Worm (Caenorhabditis elegans) whole organism, L1 larva: Measurements from ENCODE around the gene srw-101.

ENCODE experiments used
- C34B4.2 ChIP-seq: sonication (generic microtip); optimal IDR thresholded peaks from 2 replicates; lab custom pipeline; 2017; ENCODE audit warnings: mild to moderate bottlenecking, missing genetic modification characterization, missing compliant biosample characterization
- F16B12.6 ChIP-seq: fragments of 150-350 bp; optimal IDR thresholded peaks from 2 replicates; lab custom pipeline; 2014; ENCODE audit warnings: missing biosample characterization, missing genetic modification characterization
- Y116A8C.19 ChIP-seq: sonication (generic microtip); optimal IDR thresholded peaks from 2 replicates; lab custom pipeline; 2016; ENCODE audit warnings: missing compliant biosample characterization, missing genetic modification characterization, borderline replicate concordance
- alr-1 ChIP-seq: fragments of 200-800 bp; sonication (Bioruptor generic); optimal IDR thresholded peaks from 2 replicates; lab custom pipeline; 2018; ENCODE audit warnings: borderline replicate concordance, mild to moderate bottlenecking, missing genetic modification characterization, missing compliant biosample characterization
- aly-2 ChIP-seq: fragments of 150-350 bp; optimal IDR thresholded peaks from 2 replicates; lab custom pipeline; 2014; ENCODE audit warnings: missing biosample characterization, missing genetic modification characterization
- ceh-63 ChIP-seq: fragments of 200-800 bp; sonication (Bioruptor generic); optimal IDR thresholded peaks from 2 replicates; lab custom pipeline; 2018; ENCODE audit warnings: mild to moderate bottlenecking, missing genetic modification characterization, missing compliant biosample characterization
- ceh-90 ChIP-seq: sonication (generic microtip); optimal IDR thresholded peaks from 2 replicates; lab custom pipeline; 2016; ENCODE audit warnings: missing genetic modification characterization, missing compliant biosample characterization
- ces-1 ChIP-seq: fragments of 150-350 bp; optimal IDR thresholded peaks from 2 replicates; lab custom pipeline; 2014; ENCODE audit warnings: missing biosample characterization, missing genetic modification reagents, missing genetic modification characterization
- dpl-1 ChIP-seq, 3 experiments: fragments of 150-350 bp in 2 of 3; sonication (generic microtip) in 1 of 3; optimal IDR thresholded peaks; 2 replicates each; lab custom pipeline; 2014 to 2017; ENCODE audit warnings: missing biosample characterization in 3 of 3, missing genetic modification characterization in 3 of 3, missing genetic modification reagents in 3 of 3
- efl-1 ChIP-seq, 4 experiments: fragments of 150-350 bp; optimal IDR thresholded peaks in 3 of 4; peaks in 1 of 4; 1 replicate in 1 of 4; 2 replicates in 3 of 4; lab custom pipeline; 2014; ENCODE audit warnings: missing biosample characterization in 2 of 4, missing genetic modification characterization in 2 of 4, missing genetic modification reagents in 2 of 4
- egl-13 ChIP-seq: sonication (generic microtip); optimal IDR thresholded peaks from 2 replicates; lab custom pipeline; 2016; ENCODE audit warnings: missing genotype, missing genetic modification reagents, missing genetic modification characterization, missing compliant biosample characterization
- egl-27 ChIP-seq, 2 experiments: fragments of 150-350 bp in 1 of 2; sonication (generic microtip); optimal IDR thresholded peaks; 3 replicates each; lab custom pipeline; 2017 to 2018; ENCODE audit warnings: missing biosample characterization in 2 of 2, missing genetic modification characterization in 2 of 2, missing genetic modification reagents in 2 of 2
- elt-3 ChIP-seq, 6 experiments: fragments of 150-350 bp in 1 of 6; sonication (generic microtip); optimal IDR thresholded peaks; 2 replicates each; lab custom pipeline; 2017 to 2018; ENCODE audit warnings: missing biosample characterization in 6 of 6, missing genetic modification characterization in 6 of 6, inconsistent platforms in 1 of 6
- fkh-10 ChIP-seq: sonication (generic microtip); optimal IDR thresholded peaks from 2 replicates; lab custom pipeline; 2017; ENCODE audit warnings: missing biosample characterization, missing genetic modification reagents, missing genetic modification characterization
- fkh-8 ChIP-seq: sonication (generic microtip); optimal IDR thresholded peaks from 2 replicates; lab custom pipeline; 2016; ENCODE audit warnings: mild to moderate bottlenecking, missing genetic modification characterization, missing compliant biosample characterization
- fos-1 ChIP-seq: fragments of 150-350 bp; optimal IDR thresholded peaks from 2 replicates; lab custom pipeline; 2014; ENCODE audit warnings: missing biosample characterization, missing genetic modification characterization
- grh-1 ChIP-seq: fragments of 200-800 bp; sonication (Bioruptor generic); IDR thresholded peaks from 2 replicates; pipeline ENCODE4 v1.3.6; 2022; ENCODE audit warnings: missing genetic modification reagents, missing genetic modification characterization, missing compliant biosample characterization
- hlh-17 ChIP-seq: fragments of 200-800 bp; sonication (Bioruptor generic); optimal IDR thresholded peaks from 2 replicates; lab custom pipeline; 2018; ENCODE audit warnings: missing genetic modification characterization, mild to moderate bottlenecking, missing compliant biosample characterization, moderate library complexity, borderline replicate concordance
- hpl-2 ChIP-seq: fragments of 150-350 bp; optimal IDR thresholded peaks from 2 replicates; lab custom pipeline; 2014; ENCODE audit warnings: missing biosample characterization, missing genetic modification reagents, missing genetic modification characterization
- irx-1 ChIP-seq: sonication (generic microtip); optimal IDR thresholded peaks from 2 replicates; lab custom pipeline; 2016; ENCODE audit warnings: missing genetic modification characterization, missing compliant biosample characterization
- isw-1 ChIP-seq: fragments of 200-800 bp; sonication (Bioruptor generic); IDR thresholded peaks from 2 replicates; pipeline ENCODE4 v1.3.6; 2022; ENCODE audit warnings: missing genetic modification characterization, missing compliant biosample characterization
- jun-1 ChIP-seq: fragments of 150-350 bp; optimal IDR thresholded peaks from 2 replicates; lab custom pipeline; 2014; ENCODE audit warnings: missing biosample characterization, missing genetic modification reagents, missing genetic modification characterization
- lin-35 ChIP-seq, 2 experiments: fragments of 150-350 bp; optimal IDR thresholded peaks; 2 replicates each; lab custom pipeline; 2014; ENCODE audit warnings: missing biosample characterization in 2 of 2, missing genetic modification characterization in 2 of 2, missing genetic modification reagents in 2 of 2
- lin-39 ChIP-seq: fragments of 150-350 bp; optimal IDR thresholded peaks from 2 replicates; lab custom pipeline; 2014; ENCODE audit warnings: missing biosample characterization, missing genetic modification reagents, missing genetic modification characterization
- lir-3 ChIP-seq: sonication (generic microtip); optimal IDR thresholded peaks from 2 replicates; lab custom pipeline; 2016; ENCODE audit warnings: mild to moderate bottlenecking, missing genetic modification characterization, moderate library complexity, missing compliant biosample characterization; ENCODE audit not compliant: poor library complexity
- lsy-2 ChIP-seq, 2 experiments: fragments of 150-350 bp; optimal IDR thresholded peaks; 2 replicates each; lab custom pipeline; 2014; ENCODE audit warnings: missing biosample characterization in 2 of 2, missing genetic modification characterization in 2 of 2
- mab-9 ChIP-seq: fragments of 200-800 bp; sonication (Bioruptor generic); IDR thresholded peaks from 2 replicates; pipeline ENCODE4 v1.3.6; 2022; ENCODE audit warnings: missing genetic modification reagents, missing genetic modification characterization, missing compliant biosample characterization
- mdl-1 ChIP-seq, 2 experiments: fragments of 150-350 bp; optimal IDR thresholded peaks; 2 replicates each; lab custom pipeline; 2014 to 2017; ENCODE audit warnings: missing biosample characterization in 2 of 2, missing genetic modification characterization in 2 of 2, inconsistent platforms in 1 of 2
- mef-2 ChIP-seq: fragments of 150-350 bp; optimal IDR thresholded peaks from 2 replicates; lab custom pipeline; 2014; ENCODE audit warnings: missing biosample characterization, missing genetic modification characterization
- mep-1 ChIP-seq: fragments of 150-350 bp; optimal IDR thresholded peaks from 2 replicates; lab custom pipeline; 2014; ENCODE audit warnings: missing biosample characterization, missing genetic modification characterization
- nhr-11 ChIP-seq: fragments of 150-350 bp; optimal IDR thresholded peaks from 2 replicates; lab custom pipeline; 2014; ENCODE audit warnings: missing biosample characterization, missing genetic modification characterization
- nhr-12 ChIP-seq: sonication (generic microtip); optimal IDR thresholded peaks from 2 replicates; lab custom pipeline; 2017; ENCODE audit warnings: missing biosample characterization, missing genetic modification characterization
- nhr-19 ChIP-seq: fragments of 200-800 bp; sonication (Bioruptor generic); conservative IDR thresholded peaks from 2 replicates; pipeline ENCODE4 v1.3.6; 2022; ENCODE audit warnings: missing genetic modification characterization, missing compliant biosample characterization
- nhr-20 ChIP-seq: sonication (generic microtip); optimal IDR thresholded peaks from 2 replicates; lab custom pipeline; 2016; ENCODE audit warnings: mild to moderate bottlenecking, missing genetic modification characterization, missing compliant biosample characterization
- nhr-237 ChIP-seq: fragments of 150-350 bp; optimal IDR thresholded peaks from 2 replicates; lab custom pipeline; 2014; ENCODE audit warnings: missing biosample characterization, missing genetic modification characterization
- nhr-71 ChIP-seq: sonication (generic microtip); optimal IDR thresholded peaks from 2 replicates; lab custom pipeline; 2016; ENCODE audit warnings: mild to moderate bottlenecking, missing genetic modification characterization, moderate library complexity, missing compliant biosample characterization
- nhr-76 ChIP-seq: sonication (generic microtip); optimal IDR thresholded peaks from 2 replicates; lab custom pipeline; 2017; ENCODE audit warnings: missing biosample characterization, missing genetic modification characterization
- pag-3 ChIP-seq: sonication (generic microtip); optimal IDR thresholded peaks from 2 replicates; lab custom pipeline; 2017; ENCODE audit warnings: missing genetic modification characterization, mild to moderate bottlenecking, missing compliant biosample characterization, antibody characterized with exemption, borderline replicate concordance; ENCODE audit not compliant: insufficient read depth
- pax-3 ChIP-seq: fragments of 200-800 bp; sonication (Bioruptor generic); optimal IDR thresholded peaks from 2 replicates; lab custom pipeline; 2018; ENCODE audit warnings: mild to moderate bottlenecking, missing genetic modification characterization, moderate library complexity, missing compliant biosample characterization
- skn-1 ChIP-seq: fragments of 150-350 bp; optimal IDR thresholded peaks from 2 replicates; lab custom pipeline; 2014; ENCODE audit warnings: missing biosample characterization, missing genetic modification characterization
- snpc-4 ChIP-seq: fragments of 150-350 bp; optimal IDR thresholded peaks from 2 replicates; lab custom pipeline; 2014; ENCODE audit warnings: missing biosample characterization, missing genetic modification characterization
- sox-4 ChIP-seq: sonication (generic microtip); optimal IDR thresholded peaks from 2 replicates; lab custom pipeline; 2016; ENCODE audit warnings: missing genetic modification characterization, missing compliant biosample characterization
- sptf-1 ChIP-seq: fragments of 150-350 bp; optimal IDR thresholded peaks from 2 replicates; lab custom pipeline; 2014; ENCODE audit warnings: missing biosample characterization, missing genetic modification characterization
- sup-37 ChIP-seq: fragments of 200-800 bp; sonication (Bioruptor generic); optimal IDR thresholded peaks from 2 replicates; lab custom pipeline; 2018; ENCODE audit warnings: mild to moderate bottlenecking, missing genetic modification characterization, missing compliant biosample characterization
- unc-62 ChIP-seq: fragments of 150-350 bp; optimal IDR thresholded peaks from 2 replicates; lab custom pipeline; 2014; ENCODE audit warnings: missing biosample characterization, missing genetic modification reagents, missing genetic modification characterization
- unc-86 ChIP-seq: sonication (generic microtip); optimal IDR thresholded peaks from 2 replicates; lab custom pipeline; 2016; ENCODE audit warnings: missing genetic modification characterization, missing compliant biosample characterization
- vab-15 ChIP-seq: sonication (generic microtip); optimal IDR thresholded peaks from 2 replicates; lab custom pipeline; 2017; ENCODE audit warnings: missing genotype, mild to moderate bottlenecking, missing genetic modification characterization, missing compliant biosample characterization
- zag-1 ChIP-seq: fragments of 150-350 bp; optimal IDR thresholded peaks from 2 replicates; lab custom pipeline; 2014; ENCODE audit warnings: missing biosample characterization, missing genetic modification characterization
- ztf-11 ChIP-seq, 2 experiments: sonication (generic microtip); optimal IDR thresholded peaks; 2 replicates each; lab custom pipeline; 2016 to 2017; ENCODE audit warnings: missing genetic modification characterization in 2 of 2, missing biosample characterization in 1 of 2, missing compliant biosample characterization in 1 of 2

The srw-101 gene

ce11 chrV:1771727-1772126, 49.7 kb downstream of the srw-101 start, which contains the start of gene dhs-13 (continued):
- TF ChIP-seq nhr-237 (tag; lab: Kevin White, UChicago) (no peak), alr-1 (no peak), skn-1 (tag; lab: Kevin White, UChicago) (peak; percentile 17), fos-1 (tag; lab: Kevin White, UChicago) (no peak), nhr-20 (tag; lab: Kevin White, UChicago) (peak; percentile 55), dpl-1 (GFP tag; optimal IDR thresholded peaks at IDR 0.05; lab: Kevin White, UChicago) (peak in 1 of 3 experiments; percentile 6), lin-39 (tag; lab: Kevin White, UChicago) (no peak)

- TF ChIP-seq hlh-17 (GFP tag; lab: Kevin White, UChicago) (no peak), nhr-76 (no peak), nhr-12 (tag; lab: Kevin White, UChicago) (no peak), nhr-71 (tag; lab: Kevin White, UChicago) (peak; percentile 11), nhr-11 (tag; lab: Kevin White, UChicago) (no peak), fkh-8 (no peak), mep-1 (peak; percentile 25), egl-27 (tag; optimal IDR thresholded peaks at IDR 0.05; lab: Kevin White, UChicago) (no peak), lsy-2 (tag; optimal IDR thresholded peaks at IDR 0.05; lab: Kevin White, UChicago) (peak; percentile 11 to 29), vab-15 (tag; lab: Kevin White, UChicago) (no peak), ces-1 (GFP tag; lab: Kevin White, UChicago) (no peak), lin-35 (GFP tag; optimal IDR thresholded peaks at IDR 0.05; lab: Kevin White, UChicago) (peak in 1 of 2 experiments; percentile 3), egl-13 (tag; lab: Kevin White, UChicago) (no peak), nhr-19 (GFP tag; lab: Robert Waterston, UW) (no peak), fos-1 (tag; lab: Kevin White, UChicago) (no peak), unc-62 (GFP tag; lab: Kevin White, UChicago) (no peak), alr-1 (no peak), isw-1 (GFP tag; lab: Robert Waterston, UW) (no peak), pax-3 (tag; lab: Kevin White, UChicago) (no peak), efl-1 (optimal IDR thresholded peaks at IDR 0.05; lab: Kevin White, UChicago) (peak; percentile 11 to 30), efl-1 (GFP tag; optimal IDR thresholded peaks at IDR 0.05 in 1 of 2; lab: Kevin White, UChicago) (peak; percentile 37 to 94), sptf-1 (tag; lab: Kevin White, UChicago) (no peak), jun-1 (tag; lab: Kevin White, UChicago) (no peak), lir-3 (tag; lab: Kevin White, UChicago) (no peak), grh-1 (GFP tag; lab: Robert Waterston, UW) (no peak), ceh-63 (GFP tag; lab: Kevin White, UChicago) (no peak), sox-4 (tag; lab: Kevin White, UChicago) (no peak), nhr-20 (tag; lab: Kevin White, UChicago) (no peak), sup-37 (GFP tag; lab: Kevin White, UChicago) (no peak), aly-2 (tag; lab: Kevin White, UChicago) (no peak), pag-3 (tag; lab: Kevin White, UChicago) (no peak), mab-9 (no peak), ceh-90 (tag; lab: Kevin White, UChicago) (no peak), snpc-4 (tag; lab: Kevin White, UChicago) (no peak), fkh-10 (no peak), unc-86 (tag; lab: Kevin White, UChicago) (no peak), mdl-1 (tag; optimal IDR thresholded peaks at IDR 0.05; lab: Kevin White, UChicago) (no peak), mef-2 (tag; lab: Kevin White, UChicago) (no peak), irx-1 (tag; lab: Kevin White, UChicago) (no peak), dpl-1 (GFP tag; optimal IDR thresholded peaks at IDR 0.05; lab: Kevin White, UChicago) (peak in 2 of 3 experiments; percentile 24 to 35), hpl-2 (GFP tag; lab: Kevin White, UChicago) (no peak), C34B4.2 (tag; lab: Kevin White, UChicago) (no peak), F16B12.6 (tag; lab: Kevin White, UChicago) (peak; percentile 83), Y116A8C.19 (tag; lab: Kevin White, UChicago) (no peak), zag-1 (tag; lab: Kevin White, UChicago) (no peak), elt-3 (tag; optimal IDR thresholded peaks at IDR 0.05; lab: Kevin White, UChicago) (no peak), ztf-11 (tag; optimal IDR thresholded peaks at IDR 0.05; lab: Kevin White, UChicago) (no peak)
Measured at ce11 chrV:1773120-1773519, 51.1 kb downstream of the srw-101 start.
